Fruit fly (Drosophila melanogaster) whole organism, wandering third instar larva: ENCODE data around the gene fry.

Experiments used
- Myc ChIP-seq: fragments of >200 bp; optimal IDR thresholded peaks from 2 replicates; lab custom pipeline; 2017
- br ChIP-seq: fragments of 200-800 bp; sonication (Bioruptor generic); optimal IDR thresholded peaks from 2 replicates; lab custom pipeline; 2016; ENCODE audit warnings: missing biosample characterization, missing genetic modification characterization
- h ChIP-seq: fragments of 200-800 bp; sonication (Bioruptor generic); optimal IDR thresholded peaks from 3 replicates; lab custom pipeline; 2016; ENCODE audit warnings: missing biosample characterization, mild to moderate bottlenecking, missing genetic modification characterization
- woc ChIP-seq: sonication (Bioruptor generic); optimal IDR thresholded peaks from 2 replicates; lab custom pipeline; 2016; ENCODE audit warnings: missing biosample characterization, mild to moderate bottlenecking, missing genetic modification characterization

dm6 chr3L:9726707-9727106 lies 47.8 kb upstream of the fry start, which contains the start of gene Naa60:
- TF ChIP-seq br (GFP tag; lab: Kevin White, UChicago) = no peak
- TF ChIP-seq woc (GFP tag; lab: Kevin White, UChicago) = no peak
- TF ChIP-seq h = no peak
- TF ChIP-seq Myc = no peak
